Fruit fly (Drosophila melanogaster) whole organism, embryonic: ENCODE results near the gene CG8135.
A peak's percentile ranks its signal among the peaks of the same experiment; 100 is the strongest.

Source experiments
- C15 ChIP-seq: fragments of 200-800 bp; sonication (Bioruptor generic); IDR thresholded peaks from 3 replicates; pipeline ENCODE4 v1.3.6; 2022; ENCODE audit warnings: missing biosample characterization, missing genetic modification characterization
- CG10321 ChIP-seq: fragments of 200-800 bp; sonication (Bioruptor generic); IDR thresholded peaks from 2 replicates; pipeline ENCODE4 v1.3.6; 2022; ENCODE audit warnings: missing biosample characterization, missing genetic modification characterization
- CG10543 ChIP-seq: fragments of 200-800 bp; sonication (Bioruptor generic); optimal IDR thresholded peaks from 3 replicates; lab custom pipeline; 2017; ENCODE audit warnings: missing biosample characterization, mild to moderate bottlenecking, missing genetic modification characterization, moderate library complexity
- CG11247 ChIP-seq: fragments of 200-800 bp; sonication (Bioruptor generic); IDR thresholded peaks from 2 replicates; pipeline ENCODE4 v1.3.6; 2022; ENCODE audit warnings: missing biosample characterization, missing genetic modification characterization
- CG12071 ChIP-seq: fragments of 200-800 bp; sonication (Bioruptor generic); optimal IDR thresholded peaks from 3 replicates; lab custom pipeline; 2018; ENCODE audit warnings: missing biosample characterization, mild to moderate bottlenecking, missing genetic modification characterization
- CG12391 ChIP-seq: fragments of 200-800 bp; sonication (Bioruptor generic); optimal IDR thresholded peaks from 3 replicates; lab custom pipeline; 2018; ENCODE audit warnings: missing biosample characterization, mild to moderate bottlenecking, missing genetic modification characterization, moderate library complexity
- CG12942 ChIP-seq: fragments of 200-800 bp; sonication (Bioruptor generic); optimal IDR thresholded peaks from 3 replicates; lab custom pipeline; 2016; ENCODE audit warnings: missing biosample characterization, missing genetic modification characterization
- CG18011 ChIP-seq: fragments of 200-800 bp; sonication (Bioruptor generic); optimal IDR thresholded peaks from 2 replicates; lab custom pipeline; 2017; ENCODE audit warnings: missing biosample characterization, missing genetic modification characterization, mild to moderate bottlenecking, moderate library complexity, missing genotype
- CG1832 ChIP-seq: fragments of 200-800 bp; sonication (Bioruptor generic); optimal IDR thresholded peaks from 2 replicates; lab custom pipeline; 2017; ENCODE audit warnings: missing biosample characterization, mild to moderate bottlenecking, missing genetic modification characterization, inconsistent platforms
- CG18476 ChIP-seq: fragments of 200-800 bp; sonication (Bioruptor generic); optimal IDR thresholded peaks from 2 replicates; lab custom pipeline; 2016; ENCODE audit warnings: missing biosample characterization, mild to moderate bottlenecking, missing genetic modification characterization
- CG18599 ChIP-seq: fragments of 200-800 bp; sonication (Bioruptor generic); optimal IDR thresholded peaks from 3 replicates; lab custom pipeline; 2017; ENCODE audit warnings: missing biosample characterization, missing genetic modification characterization, mild to moderate bottlenecking, moderate library complexity, missing genetic modification reagents
- CG2199 ChIP-seq: fragments of 200-800 bp; sonication (Bioruptor generic); IDR thresholded peaks from 3 replicates; pipeline ENCODE4 v1.3.6; 2022; ENCODE audit warnings: missing biosample characterization, missing genetic modification characterization
- CG2712 ChIP-seq: fragments of 200-800 bp; optimal IDR thresholded peaks from 3 replicates; lab custom pipeline; 2019; ENCODE audit warnings: missing biosample characterization, mild to moderate bottlenecking, missing genetic modification characterization, moderate library complexity
- CG2875 ChIP-seq: fragments of 200-800 bp; sonication (Bioruptor generic); optimal IDR thresholded peaks from 2 replicates; lab custom pipeline; 2017; ENCODE audit warnings: missing biosample characterization, mild to moderate bottlenecking, missing genetic modification characterization, missing genetic modification reagents
- CG34224 ChIP-seq: fragments of 200-800 bp; sonication (Bioruptor generic); IDR thresholded peaks from 3 replicates; pipeline ENCODE4 v1.3.6; 2022; ENCODE audit warnings: missing biosample characterization, missing genetic modification characterization; ENCODE audit not compliant: partially characterized antibody
- CG3838 ChIP-seq: fragments of 200-800 bp; sonication (Bioruptor generic); optimal IDR thresholded peaks from 3 replicates; lab custom pipeline; 2016; ENCODE audit warnings: missing biosample characterization, missing genetic modification characterization
- CG4328 ChIP-seq: fragments of 200-800 bp; sonication (Bioruptor generic); optimal IDR thresholded peaks from 3 replicates; lab custom pipeline; 2017; ENCODE audit warnings: missing biosample characterization, missing genetic modification reagents, missing genetic modification characterization
- CG4854 ChIP-seq: fragments of 200-800 bp; sonication (Bioruptor generic); optimal IDR thresholded peaks from 2 replicates; lab custom pipeline; 2016; ENCODE audit warnings: missing biosample characterization, missing genetic modification characterization, inconsistent platforms
- CG6854 ChIP-seq: fragments of 200-800 bp; sonication (Bioruptor generic); optimal IDR thresholded peaks from 3 replicates; lab custom pipeline; 2017; ENCODE audit warnings: missing biosample characterization, mild to moderate bottlenecking, missing genetic modification characterization
- CG7745 ChIP-seq: fragments of 200-800 bp; sonication (Bioruptor generic); optimal IDR thresholded peaks from 2 replicates; lab custom pipeline; 2018; ENCODE audit warnings: missing biosample characterization, mild to moderate bottlenecking, missing genetic modification characterization, moderate library complexity
- CG7786 ChIP-seq: fragments of 200-800 bp; sonication (Bioruptor generic); optimal IDR thresholded peaks from 2 replicates; lab custom pipeline; 2016; ENCODE audit warnings: missing biosample characterization, missing genetic modification characterization
- CG7987 ChIP-seq: fragments of 200-800 bp; sonication (Bioruptor generic); optimal IDR thresholded peaks from 2 replicates; lab custom pipeline; 2018; ENCODE audit warnings: missing biosample characterization, mild to moderate bottlenecking, missing genetic modification characterization, moderate library complexity
- CG8388 ChIP-seq: fragments of 200-800 bp; sonication (Bioruptor generic); optimal IDR thresholded peaks from 2 replicates; lab custom pipeline; 2019; ENCODE audit warnings: missing biosample characterization, mild to moderate bottlenecking, missing genetic modification characterization, moderate library complexity
- Chrac-16 ChIP-seq: fragments of 200-800 bp; sonication (Bioruptor generic); optimal IDR thresholded peaks from 3 replicates; lab custom pipeline; 2016; ENCODE audit warnings: missing biosample characterization, missing genetic modification characterization
- CkIIα-i1 ChIP-seq: fragments of 200-800 bp; sonication (Bioruptor generic); IDR thresholded peaks from 2 replicates; pipeline ENCODE4 v1.3.6; 2022; ENCODE audit warnings: missing biosample characterization, missing genetic modification characterization
- Dbx ChIP-seq: fragments of 200-800 bp; sonication (Bioruptor generic); IDR thresholded peaks from 3 replicates; pipeline ENCODE4 v1.3.6; 2022; ENCODE audit warnings: missing biosample characterization, missing genetic modification characterization
- Dref ChIP-seq: fragments of 200-800 bp; sonication (Bioruptor generic); IDR thresholded peaks from 2 replicates; pipeline ENCODE4 v1.3.6; 2022; ENCODE audit warnings: missing biosample characterization, missing genetic modification characterization
- E2f1 ChIP-seq: fragments of 200-800 bp; sonication (Bioruptor generic); IDR thresholded peaks from 2 replicates; pipeline ENCODE4 v1.3.6; 2022; ENCODE audit warnings: missing biosample characterization, missing genetic modification characterization
- GATAe ChIP-seq: fragments of 200-800 bp; sonication (Bioruptor generic); conservative IDR thresholded peaks from 2 replicates; pipeline ENCODE4 v1.3.6; 2022; ENCODE audit warnings: missing biosample characterization, missing genetic modification characterization
- Gug ChIP-seq: fragments of 200-800 bp; sonication (Bioruptor generic); IDR thresholded peaks from 4 replicates; pipeline ENCODE4 v1.3.6; 2022; ENCODE audit warnings: missing biosample characterization, missing genetic modification characterization
- HLH3B ChIP-seq: fragments of 200-800 bp; sonication (Bioruptor generic); IDR thresholded peaks from 2 replicates; pipeline ENCODE4 v1.3.6; 2022; ENCODE audit warnings: missing biosample characterization, missing genetic modification characterization
- Hr78 ChIP-seq, 2 experiments: fragments of 200-800 bp in 1 of 2; fragments of >200 bp in 1 of 2; sonication (Bioruptor generic) in 1 of 2; optimal IDR thresholded peaks; 2 replicates each; lab custom pipeline; 2017 to 2019; ENCODE audit warnings: missing biosample characterization in 2 of 2, missing genetic modification characterization in 2 of 2, mild to moderate bottlenecking in 1 of 2, moderate library complexity in 1 of 2
- MBD-R2 ChIP-seq: fragments of 200-800 bp; sonication (Bioruptor generic); IDR thresholded peaks from 2 replicates; pipeline ENCODE4 v1.3.6; 2022; ENCODE audit warnings: missing biosample characterization, missing genetic modification characterization
- Myb ChIP-seq: fragments of 200-800 bp; sonication (Bioruptor generic); optimal IDR thresholded peaks from 2 replicates; lab custom pipeline; 2016; ENCODE audit warnings: missing biosample characterization, missing genetic modification characterization
- Sox100B ChIP-seq: fragments of 200-800 bp; sonication (Bioruptor generic); optimal IDR thresholded peaks from 3 replicates; lab custom pipeline; 2018; ENCODE audit warnings: missing biosample characterization, mild to moderate bottlenecking, missing genetic modification characterization
- Spps ChIP-seq: fragments of 200-800 bp; sonication (Bioruptor generic); optimal IDR thresholded peaks from 2 replicates; lab custom pipeline; 2018; ENCODE audit warnings: missing biosample characterization, mild to moderate bottlenecking, missing genetic modification characterization
- Xbp1 ChIP-seq: fragments of 200-800 bp; sonication (Bioruptor generic); optimal IDR thresholded peaks from 3 replicates; lab custom pipeline; 2016; ENCODE audit warnings: missing biosample characterization, mild to moderate bottlenecking, missing genetic modification characterization
- ap ChIP-seq: fragments of 200-800 bp; sonication (Bioruptor generic); IDR thresholded peaks from 2 replicates; pipeline ENCODE4 v1.3.6; 2022; ENCODE audit warnings: missing biosample characterization, missing genetic modification characterization
- disco-r ChIP-seq: fragments of 200-800 bp; sonication (Bioruptor generic); optimal IDR thresholded peaks from 2 replicates; lab custom pipeline; 2016; ENCODE audit warnings: missing biosample characterization, missing genetic modification characterization
- dpn ChIP-seq, 2 experiments: fragments of 200-800 bp; sonication (Bioruptor generic); optimal IDR thresholded peaks; 3 replicates each; lab custom pipeline; 2016; ENCODE audit warnings: missing biosample characterization in 2 of 2, missing genetic modification characterization in 2 of 2
- eve ChIP-seq, 2 experiments: fragments of >200 bp; optimal IDR thresholded peaks; 2 replicates each; lab custom pipeline; 2017; ENCODE audit warnings: missing biosample characterization in 2 of 2, missing genetic modification characterization in 2 of 2
- exex ChIP-seq: fragments of 200-800 bp; sonication (Bioruptor generic); optimal IDR thresholded peaks from 4 replicates; lab custom pipeline; 2018; ENCODE audit warnings: missing biosample characterization, mild to moderate bottlenecking, missing genetic modification characterization, moderate library complexity
- fd96Cb ChIP-seq: fragments of 200-800 bp; sonication (Bioruptor generic); optimal IDR thresholded peaks from 2 replicates; lab custom pipeline; 2018; ENCODE audit warnings: missing biosample characterization, mild to moderate bottlenecking, missing genetic modification characterization, moderate library complexity
- lmd ChIP-seq: fragments of 200-800 bp; sonication (Bioruptor generic); IDR thresholded peaks from 2 replicates; pipeline ENCODE4 v1.3.6; 2022; ENCODE audit warnings: missing biosample characterization, missing genetic modification characterization
- lola ChIP-seq, 3 experiments: fragments of >200 bp in 2 of 3; fragments of 200-800 bp in 1 of 3; sonication (Bioruptor generic) in 1 of 3; optimal IDR thresholded peaks; 2 replicates each; lab custom pipeline; 2017 to 2019; ENCODE audit warnings: missing biosample characterization in 3 of 3, missing genetic modification characterization in 3 of 3, mild to moderate bottlenecking in 1 of 3, moderate library complexity in 1 of 3
- odd ChIP-seq: fragments of 200-800 bp; sonication (Bioruptor generic); optimal IDR thresholded peaks from 2 replicates; lab custom pipeline; 2017; ENCODE audit warnings: missing biosample characterization, mild to moderate bottlenecking, missing genetic modification characterization
- rib ChIP-seq: fragments of 200-800 bp; sonication (Bioruptor generic); IDR thresholded peaks from 2 replicates; pipeline ENCODE4 v1.3.6; 2022; ENCODE audit warnings: missing biosample characterization, missing genetic modification characterization
- run ChIP-seq: fragments of 200-800 bp; sonication (Bioruptor generic); optimal IDR thresholded peaks from 3 replicates; lab custom pipeline; 2018; ENCODE audit warnings: missing biosample characterization, mild to moderate bottlenecking, missing genetic modification characterization
- schlank ChIP-seq: fragments of 200-800 bp; sonication (Bioruptor generic); optimal IDR thresholded peaks from 2 replicates; lab custom pipeline; 2018; ENCODE audit warnings: missing biosample characterization, mild to moderate bottlenecking, missing genetic modification characterization
- sob ChIP-seq: fragments of 200-800 bp; sonication (Bioruptor generic); IDR thresholded peaks from 2 replicates; pipeline ENCODE4 v1.3.6; 2022; ENCODE audit warnings: missing biosample characterization, missing genetic modification characterization

Gene CG8135

dm6 chr3R:9393542-9394025 lies 10.6 kb upstream of the CG8135 start (continued):
- TF ChIP-seq E2f1 (peak; percentile 74), HLH3B (GFP tag; lab: Robert Waterston, UW) (peak; percentile 65), CkIIα-i1 (GFP tag; lab: Robert Waterston, UW) (no peak), odd (peak; percentile 72), CG18011 (peak; percentile 7), CG18476 (GFP tag; lab: Kevin White, UChicago) (no peak), Dbx (peak; percentile 35; the same call in 1 of the 3 replicates), Dref (GFP tag; lab: Robert Waterston, UW) (no peak), CG7745 (peak; percentile 75), CG10321 (GFP tag; lab: Robert Waterston, UW) (peak; percentile 36; the same call in 1 of the 2 replicates), CG6854 (GFP tag; lab: Kevin White, UChicago) (peak; percentile 13), fd96Cb (peak; percentile 72), sob (GFP tag; lab: Robert Waterston, UW) (peak; percentile 72), dpn (GFP tag; optimal IDR thresholded peaks at IDR 0.05; lab: Kevin White, UChicago) (peak; percentile 11 to 66), CG1832 (no peak), GATAe (GFP tag; lab: Robert Waterston, UW) (no peak), ap (GFP tag; lab: Robert Waterston, UW) (no peak; the same call in 1 of the 2 replicates), CG34224 (GFP tag; lab: Robert Waterston, UW) (no peak), CG18599 (GFP tag; lab: Kevin White, UChicago) (peak; percentile 67), eve (GFP tag; optimal IDR thresholded peaks at IDR 0.05; lab: Kevin White, UChicago) (no peak), CG12942 (GFP tag; lab: Kevin White, UChicago) (peak; percentile 23), CG2199 (GFP tag; lab: Robert Waterston, UW) (0 out of 3 replicates have a peak, but pooled peaks have one; percentile 18), CG10543 (GFP tag; lab: Kevin White, UChicago) (no peak), CG4854 (GFP tag; lab: Kevin White, UChicago) (peak; percentile 19), Chrac-16 (peak; percentile 46), disco-r (GFP tag; lab: Kevin White, UChicago) (no peak), lmd (GFP tag; lab: Robert Waterston, UW) (peak; percentile 64), CG3838 (GFP tag; lab: Kevin White, UChicago) (peak; percentile 15), CG7786 (no peak), C15 (GFP tag; lab: Robert Waterston, UW) (0 out of 3 replicates have a peak, but pooled peaks have one; percentile 6), Spps (tag; lab: Kevin White, UChicago) (peak; percentile 87), Xbp1 (GFP tag; lab: Kevin White, UChicago) (peak; percentile 57), Myb (no peak), CG8388 (peak; percentile 72), Hr78 (GFP tag; optimal IDR thresholded peaks at IDR 0.05; lab: Kevin White, UChicago) (peak in 1 of 2 experiments; percentile 25), CG12391 (tag; lab: Kevin White, UChicago) (peak; percentile 81), CG2712 (tag; lab: Kevin White, UChicago) (peak; percentile 89), Sox100B (GFP tag; lab: Kevin White, UChicago) (peak; percentile 66), CG4328 (GFP tag; lab: Kevin White, UChicago) (peak; percentile 44), CG2875 (GFP tag; lab: Kevin White, UChicago) (peak; percentile 70), MBD-R2 (GFP tag; lab: Robert Waterston, UW) (no peak), CG7987 (peak; percentile 38), run (tag; lab: Kevin White, UChicago) (no peak), exex (tag; lab: Kevin White, UChicago) (peak; percentile 4), lola (GFP tag; optimal IDR thresholded peaks at IDR 0.05; lab: Kevin White, UChicago) (peak in 1 of 3 experiments; percentile 86), Gug (peak; percentile 39; the same call in 1 of the 4 replicates), CG12071 (peak; percentile 65), schlank (tag; lab: Kevin White, UChicago) (peak; percentile 35), rib (GFP tag; lab: Robert Waterston, UW) (peak; percentile 29; the same call in 1 of the 2 replicates), CG11247 (GFP tag; lab: Robert Waterston, UW) (peak; percentile 32)
